Worm (Caenorhabditis elegans) whole organism, young adult: ENCODE results near the gene cacn-1.

Source experiments
- B0019.2 ChIP-seq: fragments of 200-800 bp; sonication (Bioruptor generic); conservative IDR thresholded peaks from 2 replicates; pipeline ENCODE4 v1.3.6; 2022; ENCODE audit warnings: missing genetic modification reagents, missing genetic modification characterization, missing compliant biosample characterization
- F49E8.2 ChIP-seq: sonication (generic microtip); optimal IDR thresholded peaks from 3 replicates; lab custom pipeline; 2017; ENCODE audit warnings: missing genetic modification characterization, mild to moderate bottlenecking, missing compliant biosample characterization, antibody characterized with exemption, moderate library complexity; ENCODE audit not compliant: insufficient read depth
- ceh-100 ChIP-seq: fragments of 200-800 bp; sonication (Bioruptor generic); IDR thresholded peaks from 2 replicates; pipeline ENCODE4 v1.3.6; 2022; ENCODE audit warnings: missing genetic modification reagents, missing genetic modification characterization, missing compliant biosample characterization
- lin-40 ChIP-seq: sonication (generic microtip); optimal IDR thresholded peaks from 2 replicates; lab custom pipeline; 2016; ENCODE audit warnings: missing genetic modification characterization, mild to moderate bottlenecking, missing compliant biosample characterization, missing genotype, missing genetic modification reagents
- nfya-2 ChIP-seq: fragments of 200-800 bp; sonication (Bioruptor generic); IDR thresholded peaks from 2 replicates; pipeline ENCODE4 v1.3.6; 2022; ENCODE audit warnings: missing genetic modification reagents, missing genetic modification characterization, missing compliant biosample characterization
- snpc-4 ChIP-seq, 5 experiments: fragments of 150-350 bp in 1 of 5; sonication (generic microtip) in 4 of 5; optimal IDR thresholded peaks; 2 replicates each; lab custom pipeline; 2014 to 2018; ENCODE audit warnings: missing genetic modification characterization in 5 of 5, missing biosample characterization in 3 of 5, antibody characterized with exemption in 2 of 5, mild to moderate bottlenecking in 2 of 5, missing compliant biosample characterization in 2 of 5, missing genotype in 2 of 5, moderate library complexity in 2 of 5, missing genetic modification reagents in 1 of 5
- tbx-9 ChIP-seq: sonication (generic microtip); optimal IDR thresholded peaks from 2 replicates; lab custom pipeline; 2016; ENCODE audit warnings: borderline replicate concordance, missing genetic modification characterization, inconsistent platforms, missing compliant biosample characterization
- unc-62 ChIP-seq: fragments of 150-350 bp; optimal IDR thresholded peaks from 2 replicates; lab custom pipeline; 2014; ENCODE audit warnings: missing biosample characterization, missing genetic modification reagents, missing genetic modification characterization

ce11 chrII:14102112-14102511, 39.8 kb downstream of the cacn-1 start:
- TF ChIP-seq lin-40 (tag; lab: Kevin White, UChicago) (no peak), unc-62 (no peak), ceh-100 (no peak), F49E8.2 (no peak), tbx-9 (no peak), B0019.2 (no peak), snpc-4 (GFP tag; optimal IDR thresholded peaks at IDR 0.05; lab: Kevin White, UChicago) (no peak), snpc-4 (tag; optimal IDR thresholded peaks at IDR 0.05; lab: Kevin White, UChicago) (no peak), nfya-2 (no peak)
